Worm (Caenorhabditis elegans) whole organism, midembryonic: ENCODE data around the gene scvp-1.

Experiments used
- T22C8.4 ChIP-seq: fragments of 200-800 bp; sonication (Bioruptor generic); IDR thresholded peaks from 2 replicates; pipeline ENCODE4 v1.3.6; 2022; ENCODE audit warnings: missing genetic modification characterization, missing compliant biosample characterization
- cog-1 ChIP-seq: sonication (generic microtip); optimal IDR thresholded peaks from 2 replicates; lab custom pipeline; 2016; ENCODE audit warnings: missing genetic modification characterization, missing compliant biosample characterization
- flt-1 ChIP-seq: fragments of 200-800 bp; sonication (Bioruptor generic); IDR thresholded peaks from 2 replicates; pipeline ENCODE4 v1.3.6; 2022; ENCODE audit warnings: missing genetic modification characterization, missing compliant biosample characterization
- klf-2 ChIP-seq: fragments of 200-800 bp; sonication (Bioruptor generic); conservative IDR thresholded peaks from 2 replicates; pipeline ENCODE4 v1.3.6; 2022; ENCODE audit warnings: missing genetic modification reagents, missing genetic modification characterization, missing compliant biosample characterization
- med-1 ChIP-seq: sonication (generic microtip); optimal IDR thresholded peaks from 2 replicates; lab custom pipeline; 2017; ENCODE audit warnings: missing genetic modification characterization, mild to moderate bottlenecking, missing compliant biosample characterization, antibody characterized with exemption, missing genetic modification reagents; ENCODE audit not compliant: insufficient read depth
- ref-1 ChIP-seq: fragments of 200-800 bp; sonication (Bioruptor generic); conservative IDR thresholded peaks from 2 replicates; pipeline ENCODE4 v1.3.6; 2022; ENCODE audit warnings: missing genetic modification reagents, missing genetic modification characterization, missing compliant biosample characterization
- tab-1 ChIP-seq: fragments of 200-800 bp; sonication (Bioruptor generic); IDR thresholded peaks from 2 replicates; pipeline ENCODE4 v1.3.6; 2022; ENCODE audit warnings: missing genetic modification characterization, missing compliant biosample characterization
- ztf-23 ChIP-seq: fragments of 200-800 bp; sonication (Bioruptor generic); IDR thresholded peaks from 2 replicates; pipeline ENCODE4 v1.3.6; 2022; ENCODE audit warnings: missing genetic modification reagents, missing genetic modification characterization, missing compliant biosample characterization
- ztf-29 ChIP-seq: fragments of 200-800 bp; sonication (Bioruptor generic); IDR thresholded peaks from 2 replicates; pipeline ENCODE4 v1.3.6; 2022; ENCODE audit warnings: missing genetic modification reagents, missing genetic modification characterization, missing compliant biosample characterization

DNA sequence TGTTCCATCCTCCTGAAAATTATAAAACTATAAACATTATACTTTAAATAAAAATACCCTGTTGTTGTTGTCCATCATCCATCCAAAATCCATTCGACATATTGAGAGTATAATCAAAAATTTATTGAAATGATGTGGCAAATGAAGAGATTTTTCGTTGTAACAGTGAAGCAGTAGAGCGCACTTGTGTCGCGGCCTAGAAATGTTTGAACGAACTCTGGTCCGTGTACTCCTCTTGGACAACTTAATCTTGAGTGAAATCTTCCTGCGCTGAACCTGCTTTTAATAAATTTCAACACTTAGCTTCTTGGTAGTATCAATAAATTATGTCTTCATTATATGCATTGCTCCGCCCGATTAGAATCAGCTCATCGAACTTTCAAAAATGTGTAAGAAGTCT is 36.5 kb downstream of the scvp-1 start, which contains the start of the genes F32D8.14 and F32D8.5:
- TF ChIP-seq med-1 (GFP tag; lab: Kevin White, UChicago) (no peak), flt-1 (GFP tag; lab: Robert Waterston, UW) (peak; percentile 57; the same call in 1 of the 2 replicates), cog-1 (tag; lab: Kevin White, UChicago) (peak; percentile 4), ztf-29 (GFP tag; lab: Robert Waterston, UW) (no peak), tab-1 (GFP tag; lab: Robert Waterston, UW) (no peak), klf-2 (no peak), ref-1 (GFP tag; lab: Robert Waterston, UW) (no peak), ztf-23 (peak; percentile 78; the same call in 1 of the 2 replicates), T22C8.4 (GFP tag; lab: Robert Waterston, UW) (no peak)
